Fruit fly (Drosophila melanogaster) whole organism, adult: ENCODE data around the gene Rbcn-3A.
A peak's percentile ranks its signal among the peaks of the same experiment; 100 is the strongest.

Experiments
- CG11617 ChIP-seq: fragments of 200-800 bp; sonication (Bioruptor generic); optimal IDR thresholded peaks from 2 replicates; lab custom pipeline; 2017; ENCODE audit warnings: mild to moderate bottlenecking, missing biosample characterization, missing genetic modification reagents, missing genetic modification characterization
- CG12768 ChIP-seq: fragments of 200-800 bp; sonication (Bioruptor generic); optimal IDR thresholded peaks from 2 replicates; lab custom pipeline; 2017; ENCODE audit warnings: missing biosample characterization, missing genetic modification characterization, mild to moderate bottlenecking, moderate library complexity, missing genetic modification reagents
- CG14711 ChIP-seq: fragments of 200-800 bp; sonication (Bioruptor generic); optimal IDR thresholded peaks from 2 replicates; lab custom pipeline; 2018; ENCODE audit warnings: missing biosample characterization, mild to moderate bottlenecking, missing genetic modification characterization, moderate library complexity
- CG1620 ChIP-seq: fragments of 200-800 bp; sonication (Bioruptor generic); optimal IDR thresholded peaks from 2 replicates; lab custom pipeline; 2016; ENCODE audit warnings: missing biosample characterization, missing genetic modification characterization
- CG33017 ChIP-seq: fragments of 200-800 bp; sonication (Bioruptor generic); optimal IDR thresholded peaks from 2 replicates; lab custom pipeline; 2018; ENCODE audit warnings: missing biosample characterization, mild to moderate bottlenecking, missing genetic modification characterization, moderate library complexity
- CG5204 ChIP-seq: fragments of 200-800 bp; sonication (Bioruptor generic); optimal IDR thresholded peaks from 2 replicates; lab custom pipeline; 2016; ENCODE audit warnings: missing biosample characterization, missing genetic modification characterization
- CG7045 ChIP-seq: fragments of 200-800 bp; sonication (Bioruptor generic); optimal IDR thresholded peaks from 2 replicates; lab custom pipeline; 2017; ENCODE audit warnings: missing biosample characterization, mild to moderate bottlenecking, missing genetic modification characterization
- CG7101 ChIP-seq: fragments of 200-800 bp; sonication (Bioruptor generic); optimal IDR thresholded peaks from 2 replicates; lab custom pipeline; 2018; ENCODE audit warnings: missing biosample characterization, mild to moderate bottlenecking, missing genetic modification characterization, moderate library complexity
- Clk ChIP-seq: fragments of 200-800 bp; sonication (Bioruptor generic); optimal IDR thresholded peaks from 2 replicates; lab custom pipeline; 2017; ENCODE audit warnings: missing biosample characterization, missing genetic modification characterization
- Crg-1 ChIP-seq: fragments of 200-800 bp; sonication (Bioruptor generic); optimal IDR thresholded peaks from 2 replicates; lab custom pipeline; 2016; ENCODE audit warnings: missing biosample characterization, missing genetic modification characterization
- Hr96 ChIP-seq: fragments of 200-800 bp; sonication (Bioruptor generic); optimal IDR thresholded peaks from 2 replicates; lab custom pipeline; 2016; ENCODE audit warnings: missing biosample characterization, missing genetic modification characterization
- Mnt ChIP-seq: fragments of 200-800 bp; sonication (Bioruptor generic); optimal IDR thresholded peaks from 2 replicates; lab custom pipeline; 2016; ENCODE audit warnings: missing biosample characterization, mild to moderate bottlenecking, missing genetic modification characterization
- bab1 ChIP-seq: fragments of 200-800 bp; sonication (Bioruptor generic); optimal IDR thresholded peaks from 3 replicates; lab custom pipeline; 2019; ENCODE audit warnings: missing biosample characterization, mild to moderate bottlenecking, missing genetic modification characterization, moderate library complexity
- cic ChIP-seq: fragments of 200-800 bp; sonication (Bioruptor generic); optimal IDR thresholded peaks from 2 replicates; lab custom pipeline; 2017; ENCODE audit warnings: missing biosample characterization, mild to moderate bottlenecking, missing genetic modification characterization, moderate library complexity
- cnc ChIP-seq, 2 experiments: fragments of >200 bp; optimal IDR thresholded peaks; 2 replicates each; lab custom pipeline; 2017
- kay ChIP-seq: fragments of 200-800 bp; sonication (Bioruptor generic); peaks from one replicate; lab custom pipeline; 2016; ENCODE audit warnings: missing biosample characterization, missing genetic modification characterization, borderline replicate concordance
- ovo ChIP-seq: fragments of 200-800 bp; sonication (Bioruptor generic); optimal IDR thresholded peaks from 2 replicates; lab custom pipeline; 2016; ENCODE audit warnings: missing biosample characterization, missing genetic modification characterization
- pad ChIP-seq: fragments of 200-800 bp; sonication (Bioruptor generic); optimal IDR thresholded peaks from 3 replicates; lab custom pipeline; 2017; ENCODE audit warnings: missing biosample characterization, missing genetic modification characterization, mild to moderate bottlenecking, moderate library complexity, missing genetic modification reagents
- tj ChIP-seq: fragments of 200-800 bp; sonication (Bioruptor generic); optimal IDR thresholded peaks from 3 replicates; lab custom pipeline; 2017; ENCODE audit warnings: missing biosample characterization, mild to moderate bottlenecking, missing genetic modification characterization, moderate library complexity
- toe ChIP-seq: fragments of 200-800 bp; sonication (Bioruptor generic); optimal IDR thresholded peaks from 2 replicates; lab custom pipeline; 2016; ENCODE audit warnings: missing biosample characterization, missing genetic modification characterization

The Rbcn-3A gene

dm6 chrX:6291083-6291699 is 35.9 kb upstream of the Rbcn-3A start, which contains the start of the genes Rpt4 and mldr:
Rpt4 (minus strand) TSS chrX:6291245.
mldr (plus strand) TSS chrX:6291303.
- TF ChIP-seq tj (peak; percentile 63), pad (GFP tag; lab: Kevin White, UChicago) (no peak), bab1 (GFP tag; lab: Kevin White, UChicago) (peak; percentile 58), Mnt (GFP tag; lab: Kevin White, UChicago) (peak; percentile 23), ovo (GFP tag; lab: Kevin White, UChicago) (no peak), CG1620 (peak; percentile 26), cnc (optimal IDR thresholded peaks at IDR 0.05; lab: Kevin White, UChicago) (peak in 1 of 2 experiments; percentile 71)

DNA sequence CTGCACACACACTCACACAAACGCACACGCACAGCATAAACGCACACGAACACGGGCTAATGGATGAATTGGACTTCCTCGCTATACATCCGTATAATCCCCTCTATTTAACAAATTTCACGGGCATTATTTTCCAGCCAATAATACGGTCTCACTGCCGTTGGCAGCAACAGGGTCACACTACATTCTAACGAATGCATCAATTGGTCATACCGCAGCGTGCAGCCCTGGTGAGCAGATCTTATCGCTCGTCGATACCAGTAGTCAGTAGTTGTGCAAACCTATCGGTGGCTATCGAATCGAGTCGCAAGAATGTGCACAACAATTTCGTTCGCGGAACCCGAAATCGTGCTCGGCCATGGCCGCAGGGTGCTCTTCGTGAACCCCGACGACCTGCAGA is 32.6 kb upstream of the Rbcn-3A start, which contains the start of the genes Top3beta and wuho:
TSS of gene Top3beta (minus strand) at position 149 of the 400 bp plus-strand sequence.
TSS of gene wuho (plus strand) at position 259 of the 400 bp plus-strand sequence.
- TF ChIP-seq bab1 (GFP tag; lab: Kevin White, UChicago), result peak; percentile 83
- TF ChIP-seq Crg-1 (GFP tag; lab: Kevin White, UChicago), result peak; percentile 47
- peak; percentile 68 for TF ChIP-seq CG7101
- peak; percentile 96 for TF ChIP-seq Mnt (GFP tag; lab: Kevin White, UChicago)
- peak; percentile 51 for TF ChIP-seq CG1620
- TF ChIP-seq CG14711 (tag; lab: Kevin White, UChicago), result peak; percentile 44
- TF ChIP-seq tj, result peak; percentile 31
- TF ChIP-seq toe (GFP tag; lab: Kevin White, UChicago), result no peak
- no peak for TF ChIP-seq Hr96 (GFP tag; lab: Kevin White, UChicago)
- no peak for TF ChIP-seq CG5204 (GFP tag; lab: Kevin White, UChicago)
- no peak for TF ChIP-seq CG7045 (GFP tag; lab: Kevin White, UChicago)
- peak; percentile 37 for TF ChIP-seq CG11617 (GFP tag; lab: Kevin White, UChicago)
- peak; percentile 65 for TF ChIP-seq cic
- no peak for TF ChIP-seq cnc (optimal IDR thresholded peaks at IDR 0.05; lab: Kevin White, UChicago)
- peak; percentile 57 for TF ChIP-seq ovo (GFP tag; lab: Kevin White, UChicago)
- peak; percentile 20 for TF ChIP-seq CG33017
- TF ChIP-seq pad (GFP tag; lab: Kevin White, UChicago), result peak; percentile 72

dm6 chrX:6283470-6283869 is 28.2 kb upstream of the Rbcn-3A start, which contains the start of gene CG11700:
CG11700 (minus strand) TSS chrX:6283575.
- TF ChIP-seq ovo (GFP tag; lab: Kevin White, UChicago) (no peak), bab1 (GFP tag; lab: Kevin White, UChicago) (peak; percentile 24), tj (peak; percentile 11)

dm6 chrX:6279629-6280073 is 24.4 kb upstream of the Rbcn-3A start, which contains the start of gene Ubi-p5E:
Ubi-p5E (minus strand) TSS chrX:6279647.
- TF ChIP-seq tj, result peak; percentile 71
- no peak for TF ChIP-seq Mnt (GFP tag; lab: Kevin White, UChicago)
- no peak for TF ChIP-seq ovo (GFP tag; lab: Kevin White, UChicago)
- TF ChIP-seq CG11617 (GFP tag; lab: Kevin White, UChicago), result no peak
- no peak for TF ChIP-seq CG12768

dm6 chrX:6278879-6279628 is 23.8 kb upstream of the Rbcn-3A start:
- TF ChIP-seq Mnt (GFP tag; lab: Kevin White, UChicago) (peak; percentile 66), CG7101 (peak; percentile 67), cnc (optimal IDR thresholded peaks at IDR 0.05; lab: Kevin White, UChicago) (no peak), toe (GFP tag; lab: Kevin White, UChicago) (no peak), pad (GFP tag; lab: Kevin White, UChicago) (peak; percentile 65), CG7045 (GFP tag; lab: Kevin White, UChicago) (no peak), CG5204 (GFP tag; lab: Kevin White, UChicago) (no peak), cic (peak; percentile 32), bab1 (GFP tag; lab: Kevin White, UChicago) (peak; percentile 55), tj (peak; percentile 41), Crg-1 (GFP tag; lab: Kevin White, UChicago) (peak; percentile 20), CG11617 (GFP tag; lab: Kevin White, UChicago) (peak; percentile 38), CG14711 (tag; lab: Kevin White, UChicago) (no peak), Hr96 (GFP tag; lab: Kevin White, UChicago) (peak; percentile 42), CG1620 (peak; percentile 49), Clk (GFP tag; lab: Kevin White, UChicago) (no peak), kay (GFP tag; lab: Kevin White, UChicago) (no peak), CG12768 (peak; percentile 0), ovo (GFP tag; lab: Kevin White, UChicago) (peak; percentile 56), CG33017 (peak; percentile 34)

- TF ChIP-seq Crg-1 (GFP tag; lab: Kevin White, UChicago) (no peak), bab1 (GFP tag; lab: Kevin White, UChicago) (peak; percentile 47), cic (no peak), Hr96 (GFP tag; lab: Kevin White, UChicago) (no peak), tj (peak; percentile 17), ovo (GFP tag; lab: Kevin White, UChicago) (peak; percentile 11), kay (GFP tag; lab: Kevin White, UChicago) (peak; percentile 55), CG14711 (tag; lab: Kevin White, UChicago) (peak; percentile 3), Mnt (GFP tag; lab: Kevin White, UChicago) (peak; percentile 48)
Observed at dm6 chrX:6276590-6276989, 21.3 kb upstream of the Rbcn-3A start, which contains the start of gene CG3566. CG3566 (minus strand) TSS chrX:6276724.
